Fruit fly (Drosophila melanogaster) whole organism, embryonic: ENCODE results near the gene CG10019.

Source experiments
- Adf1 ChIP-seq: fragments of 200-800 bp; sonication (Bioruptor generic); IDR thresholded peaks from 2 replicates; pipeline ENCODE4 v1.3.6; 2022; ENCODE audit warnings: missing biosample characterization, missing genetic modification characterization
- CG10147 ChIP-seq: fragments of 200-800 bp; sonication (Bioruptor generic); optimal IDR thresholded peaks from 2 replicates; lab custom pipeline; 2019; ENCODE audit warnings: missing biosample characterization, mild to moderate bottlenecking, missing genetic modification characterization, moderate library complexity
- CG11247 ChIP-seq: fragments of 200-800 bp; sonication (Bioruptor generic); IDR thresholded peaks from 2 replicates; pipeline ENCODE4 v1.3.6; 2022; ENCODE audit warnings: missing biosample characterization, missing genetic modification characterization
- CG13123 ChIP-seq: fragments of 200-800 bp; sonication (Bioruptor generic); optimal IDR thresholded peaks from 2 replicates; lab custom pipeline; 2016; ENCODE audit warnings: missing biosample characterization, missing genetic modification characterization
- CG14860 ChIP-seq: fragments of 200-800 bp; sonication (Bioruptor generic); IDR thresholded peaks from 3 replicates; pipeline ENCODE4 v1.3.6; 2022; ENCODE audit warnings: missing biosample characterization, missing genetic modification characterization; ENCODE audit not compliant: partially characterized antibody
- CG31224 ChIP-seq: fragments of 200-800 bp; sonication (Bioruptor generic); IDR thresholded peaks from 2 replicates; pipeline ENCODE4 v1.3.6; 2022; ENCODE audit warnings: missing biosample characterization, missing genetic modification characterization
- CG3163 ChIP-seq: fragments of 200-800 bp; sonication (Bioruptor generic); optimal IDR thresholded peaks from 3 replicates; lab custom pipeline; 2016; ENCODE audit warnings: missing biosample characterization, missing genetic modification characterization
- CG3995 ChIP-seq: fragments of 200-800 bp; sonication (Bioruptor generic); optimal IDR thresholded peaks from 3 replicates; lab custom pipeline; 2016; ENCODE audit warnings: missing biosample characterization, missing genetic modification characterization
- CG42726 ChIP-seq: fragments of 200-800 bp; sonication (Bioruptor generic); IDR thresholded peaks from 2 replicates; pipeline ENCODE4 v1.3.6; 2022; ENCODE audit warnings: missing biosample characterization, missing genetic modification characterization; ENCODE audit not compliant: partially characterized antibody
- CG6175 ChIP-seq: fragments of 200-800 bp; sonication (Bioruptor generic); IDR thresholded peaks from 3 replicates; pipeline ENCODE4 v1.3.6; 2022; ENCODE audit warnings: missing biosample characterization, missing genetic modification characterization
- CG8944 ChIP-seq: fragments of 200-800 bp; sonication (Bioruptor generic); optimal IDR thresholded peaks from 3 replicates; lab custom pipeline; 2016; ENCODE audit warnings: missing biosample characterization, missing genetic modification characterization
- D19A ChIP-seq: fragments of 200-800 bp; optimal IDR thresholded peaks from 3 replicates; lab custom pipeline; 2019; ENCODE audit warnings: missing biosample characterization, mild to moderate bottlenecking, missing genetic modification characterization, moderate library complexity
- Deaf1 ChIP-seq: fragments of 200-800 bp; optimal IDR thresholded peaks from 3 replicates; lab custom pipeline; 2019; ENCODE audit warnings: missing biosample characterization, mild to moderate bottlenecking, missing genetic modification characterization, moderate library complexity
- Dfd ChIP-seq, 2 experiments: fragments of >200 bp; optimal IDR thresholded peaks; 2 replicates each; lab custom pipeline; 2017; ENCODE audit warnings: missing biosample characterization in 2 of 2, missing genetic modification characterization in 2 of 2
- Dip2 ChIP-seq: fragments of 200-800 bp; sonication (Bioruptor generic); IDR thresholded peaks from 2 replicates; pipeline ENCODE4 v1.3.6; 2022; ENCODE audit warnings: missing biosample characterization, missing genetic modification characterization
- E2f2 ChIP-seq: fragments of 200-800 bp; sonication (Bioruptor generic); IDR thresholded peaks from 2 replicates; pipeline ENCODE4 v1.3.6; 2022; ENCODE audit warnings: missing biosample characterization, missing genetic modification characterization
- Gsc ChIP-seq: fragments of 200-800 bp; sonication (Bioruptor generic); IDR thresholded peaks from 2 replicates; pipeline ENCODE4 v1.3.6; 2022; ENCODE audit warnings: missing biosample characterization, missing genetic modification characterization
- HHEX ChIP-seq: fragments of 200-800 bp; sonication (Bioruptor generic); optimal IDR thresholded peaks from 3 replicates; lab custom pipeline; 2017; ENCODE audit warnings: missing biosample characterization, mild to moderate bottlenecking, missing genetic modification characterization, missing genetic modification reagents
- HLH54F ChIP-seq: fragments of 200-800 bp; sonication (Bioruptor generic); optimal IDR thresholded peaks from 3 replicates; lab custom pipeline; 2016; ENCODE audit warnings: missing biosample characterization, missing genetic modification characterization
- Hr39 ChIP-seq: fragments of >200 bp; optimal IDR thresholded peaks from 2 replicates; lab custom pipeline; 2017
- NK7.1 ChIP-seq: fragments of 200-800 bp; sonication (Bioruptor generic); optimal IDR thresholded peaks from 3 replicates; lab custom pipeline; 2016; ENCODE audit warnings: missing biosample characterization, missing genetic modification characterization
- Nf-YB ChIP-seq: fragments of 200-800 bp; sonication (Bioruptor generic); optimal IDR thresholded peaks from 3 replicates; lab custom pipeline; 2019; ENCODE audit warnings: missing biosample characterization, mild to moderate bottlenecking, missing genetic modification characterization, moderate library complexity
- NfI ChIP-seq: fragments of 200-800 bp; sonication (Bioruptor generic); optimal IDR thresholded peaks from 3 replicates; lab custom pipeline; 2018; ENCODE audit warnings: missing biosample characterization, mild to moderate bottlenecking, missing genetic modification characterization, moderate library complexity
- Pdp1 ChIP-seq, 2 experiments: fragments of 200-800 bp; sonication (Bioruptor generic); optimal IDR thresholded peaks; 3 replicates each; lab custom pipeline; 2016; ENCODE audit warnings: missing biosample characterization in 2 of 2, missing genetic modification characterization in 2 of 2, mild to moderate bottlenecking in 1 of 2, moderate library complexity in 1 of 2
- Trl ChIP-seq, 3 experiments: fragments of >200 bp in 2 of 3; fragments of 200-800 bp in 1 of 3; sonication (Bioruptor generic) in 1 of 3; optimal IDR thresholded peaks; 2 replicates in 1 of 3; 3 replicates in 2 of 3; lab custom pipeline; 2016 to 2017; ENCODE audit warnings: missing biosample characterization in 1 of 3, missing genetic modification characterization in 1 of 3
- abd-A ChIP-seq: fragments of 200-800 bp; sonication (Bioruptor generic); optimal IDR thresholded peaks from 3 replicates; lab custom pipeline; 2019; ENCODE audit warnings: missing biosample characterization, mild to moderate bottlenecking, missing genetic modification characterization, moderate library complexity
- amos ChIP-seq: fragments of 200-800 bp; sonication (Bioruptor generic); IDR thresholded peaks from 2 replicates; pipeline ENCODE4 v1.3.6; 2022; ENCODE audit warnings: missing biosample characterization, missing genetic modification characterization; ENCODE audit not compliant: partially characterized antibody
- ase ChIP-seq: fragments of 200-800 bp; sonication (Bioruptor generic); IDR thresholded peaks from 3 replicates; pipeline ENCODE4 v1.3.6; 2022; ENCODE audit warnings: missing biosample characterization, missing genetic modification characterization
- az2 ChIP-seq: fragments of 200-800 bp; sonication (Bioruptor generic); optimal IDR thresholded peaks from 3 replicates; lab custom pipeline; 2016; ENCODE audit warnings: missing biosample characterization, missing genetic modification characterization
- chinmo ChIP-seq: fragments of 200-800 bp; sonication (Bioruptor generic); IDR thresholded peaks from 4 replicates; pipeline ENCODE4 v1.3.6; 2022; ENCODE audit warnings: missing biosample characterization, missing genetic modification characterization; ENCODE audit not compliant: partially characterized antibody
- crc ChIP-seq: fragments of 200-800 bp; sonication (Bioruptor generic); optimal IDR thresholded peaks from 2 replicates; lab custom pipeline; 2016; ENCODE audit warnings: missing biosample characterization, missing genetic modification characterization
- emc ChIP-seq: fragments of 200-800 bp; sonication (Bioruptor generic); optimal IDR thresholded peaks from 2 replicates; lab custom pipeline; 2016; ENCODE audit warnings: missing biosample characterization, missing genetic modification characterization
- ewg ChIP-seq: fragments of 200-800 bp; sonication (Bioruptor generic); optimal IDR thresholded peaks from 3 replicates; lab custom pipeline; 2017; ENCODE audit warnings: mild to moderate bottlenecking, missing biosample characterization, missing genetic modification reagents, missing genetic modification characterization
- eyg ChIP-seq: fragments of 200-800 bp; sonication (Bioruptor generic); optimal IDR thresholded peaks from 3 replicates; lab custom pipeline; 2016; ENCODE audit warnings: missing biosample characterization, missing genetic modification characterization
- gce ChIP-seq: fragments of 200-800 bp; sonication (Bioruptor generic); IDR thresholded peaks from 3 replicates; pipeline ENCODE4 v1.3.6; 2022; ENCODE audit warnings: missing biosample characterization, missing genetic modification characterization
- gsb-n ChIP-seq: fragments of 200-800 bp; sonication (Bioruptor generic); optimal IDR thresholded peaks from 3 replicates; lab custom pipeline; 2018; ENCODE audit warnings: missing biosample characterization, mild to moderate bottlenecking, missing genetic modification characterization
- hbn ChIP-seq: fragments of 200-800 bp; sonication (Bioruptor generic); IDR thresholded peaks from 2 replicates; pipeline ENCODE4 v1.3.6; 2022; ENCODE audit warnings: missing biosample characterization, missing genetic modification characterization; ENCODE audit not compliant: partially characterized antibody
- inv ChIP-seq: fragments of 200-800 bp; sonication (Bioruptor generic); IDR thresholded peaks from 2 replicates; pipeline ENCODE4 v1.3.6; 2022; ENCODE audit warnings: missing biosample characterization, missing genetic modification characterization; ENCODE audit not compliant: partially characterized antibody
- nerfin-2 ChIP-seq: fragments of 200-800 bp; sonication (Bioruptor generic); IDR thresholded peaks from 2 replicates; pipeline ENCODE4 v1.3.6; 2022; ENCODE audit warnings: missing biosample characterization, missing genetic modification characterization; ENCODE audit not compliant: partially characterized antibody
- odd ChIP-seq: fragments of 200-800 bp; sonication (Bioruptor generic); optimal IDR thresholded peaks from 2 replicates; lab custom pipeline; 2017; ENCODE audit warnings: missing biosample characterization, mild to moderate bottlenecking, missing genetic modification characterization
- pan ChIP-seq, 4 experiments: fragments of >200 bp in 3 of 4; fragments of 200-800 bp in 1 of 4; sonication (Bioruptor generic) in 1 of 4; optimal IDR thresholded peaks in 3 of 4; IDR thresholded peaks in 1 of 4; 2 replicates each; pipeline versions ENCODE4 v1.3.6 to Lab custom; 2017 to 2022; ENCODE audit warnings: missing biosample characterization in 2 of 4, missing genetic modification characterization in 2 of 4, mixed read lengths in 1 of 4
- psq ChIP-seq: fragments of 200-800 bp; sonication (Bioruptor generic); optimal IDR thresholded peaks from 2 replicates; lab custom pipeline; 2017; ENCODE audit warnings: missing biosample characterization, missing genetic modification characterization
- rib ChIP-seq: fragments of 200-800 bp; sonication (Bioruptor generic); IDR thresholded peaks from 2 replicates; pipeline ENCODE4 v1.3.6; 2022; ENCODE audit warnings: missing biosample characterization, missing genetic modification characterization
- scrt ChIP-seq: fragments of 200-800 bp; sonication (Bioruptor generic); optimal IDR thresholded peaks from 2 replicates; lab custom pipeline; 2018; ENCODE audit warnings: missing biosample characterization, mild to moderate bottlenecking, missing genetic modification characterization, moderate library complexity
- sqz ChIP-seq: fragments of 200-800 bp; sonication (Bioruptor generic); optimal IDR thresholded peaks from 3 replicates; lab custom pipeline; 2018; ENCODE audit warnings: missing biosample characterization, mild to moderate bottlenecking, missing genetic modification characterization
- vvl ChIP-seq: fragments of 200-800 bp; sonication (Bioruptor generic); IDR thresholded peaks from 2 replicates; pipeline ENCODE4 v1.3.6; 2022; ENCODE audit warnings: missing biosample characterization, missing genetic modification characterization

The CG10019 gene

DNA sequence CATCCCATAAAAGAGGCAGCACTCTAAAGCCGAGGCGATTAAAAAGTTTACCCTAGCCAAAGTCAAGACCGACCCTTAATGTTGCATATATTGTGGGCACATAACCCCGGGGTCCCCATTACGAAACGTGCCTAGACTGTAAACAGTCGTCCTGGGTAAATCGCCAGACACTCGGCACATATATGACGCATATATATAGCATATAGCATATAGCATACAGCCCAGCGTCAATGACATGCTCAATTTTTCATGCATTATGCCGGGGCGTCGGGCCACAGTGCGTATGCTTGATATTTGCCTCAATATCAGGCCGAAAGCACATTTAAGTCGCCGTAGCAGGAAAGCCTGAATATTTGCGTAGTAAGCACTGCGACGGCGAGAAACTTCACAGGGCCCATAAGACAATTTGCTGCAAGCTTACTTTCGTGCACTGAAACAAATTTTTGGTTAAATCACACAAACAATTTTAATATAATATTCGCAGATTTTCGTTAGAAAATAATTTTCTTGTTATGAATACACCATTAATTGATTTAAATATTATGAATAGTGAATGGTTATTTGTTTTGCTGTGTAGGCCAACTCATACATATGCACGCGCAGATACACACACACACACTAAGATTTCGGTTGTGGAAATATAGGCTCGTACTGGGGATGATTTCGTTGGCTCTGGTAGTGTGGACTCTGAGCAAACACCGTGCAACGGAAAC is 24.7 kb downstream of the CG10019 start (continued):
- TF ChIP-seq gsb-n (tag; lab: Kevin White, UChicago) (no peak), amos (GFP tag; lab: Robert Waterston, UW) (no peak)

DNA sequence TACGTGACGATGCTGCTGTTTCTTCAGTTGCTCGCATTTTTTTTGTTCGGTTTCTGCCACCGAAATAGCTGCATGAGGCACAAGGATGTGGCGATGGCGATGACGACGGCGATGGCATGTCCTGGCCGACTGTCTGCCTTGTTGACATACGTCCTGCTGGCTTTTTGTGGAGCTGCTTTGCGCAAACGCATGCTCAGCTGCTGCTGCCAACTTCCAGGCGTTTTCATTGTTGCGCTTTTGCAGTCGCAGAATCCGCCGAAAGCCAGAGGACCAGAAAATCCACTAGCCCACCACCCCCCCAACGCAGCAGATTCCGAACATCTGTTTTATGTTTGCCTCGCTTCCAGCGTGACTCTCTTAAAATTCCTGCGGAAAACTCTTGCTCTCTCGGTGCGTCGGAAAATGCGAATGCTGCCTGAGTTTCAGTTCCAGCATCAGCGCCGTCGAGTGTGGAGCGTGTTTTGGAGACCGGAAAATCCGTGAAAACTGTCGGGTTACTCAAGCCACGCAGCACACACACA is 26.6 kb downstream of the CG10019 start, which contains the start of gene CG43707:
TSS of gene CG43707 (plus strand) at position 426 of the 521 bp plus-strand sequence.
- TF ChIP-seq CG11247 (GFP tag; lab: Robert Waterston, UW) (no peak), CG13123 (GFP tag; lab: Kevin White, UChicago) (no peak), HLH54F (no peak), eyg (GFP tag; lab: Kevin White, UChicago) (no peak), vvl (no peak), CG31224 (GFP tag; lab: Robert Waterston, UW) (no peak), sqz (GFP tag; lab: Kevin White, UChicago) (no peak), NK7.1 (GFP tag; lab: Kevin White, UChicago) (no peak), Gsc (GFP tag; lab: Robert Waterston, UW) (no peak), D19A (tag; lab: Kevin White, UChicago) (no peak), NfI (GFP tag; lab: Kevin White, UChicago) (no peak), amos (GFP tag; lab: Robert Waterston, UW) (0 out of 2 replicates have a peak, but pooled peaks have one; percentile 7), CG6175 (GFP tag; lab: Robert Waterston, UW) (no peak), HHEX (GFP tag; lab: Kevin White, UChicago) (no peak), CG14860 (no peak), CG8944 (GFP tag; lab: Kevin White, UChicago) (no peak), pan (optimal IDR thresholded peaks at IDR 0.05; lab: Kevin White, UChicago) (no peak), pan (GFP tag; optimal IDR thresholded peaks at IDR 0.05 in 1 of 2, IDR thresholded peaks at IDR 0.05 in 1 of 2) (peak in 1 of 2 experiments; percentile 13), Nf-YB (GFP tag; lab: Kevin White, UChicago) (no peak), abd-A (no peak), chinmo (GFP tag; lab: Robert Waterston, UW) (0 out of 4 replicates have a peak, but pooled peaks have one; percentile 69), CG42726 (GFP tag; lab: Robert Waterston, UW) (no peak), psq (no peak), Hr39 (lab: Kevin White, UChicago) (no peak), Deaf1 (tag; lab: Kevin White, UChicago) (peak; percentile 55), Dip2 (no peak), Dfd (GFP tag; optimal IDR thresholded peaks at IDR 0.05; lab: Kevin White, UChicago) (no peak), inv (GFP tag; lab: Robert Waterston, UW) (no peak), Adf1 (GFP tag; lab: Robert Waterston, UW) (peak; percentile 26; the same call in 1 of the 2 replicates), az2 (GFP tag; lab: Kevin White, UChicago) (no peak), crc (GFP tag; lab: Kevin White, UChicago) (no peak), E2f2 (GFP tag; lab: Robert Waterston, UW) (no peak), Trl (optimal IDR thresholded peaks at IDR 0.05; lab: Kevin White, UChicago) (peak in 1 of 2 experiments; percentile 17), Trl (GFP tag; optimal IDR thresholded peaks at IDR 0.05; lab: Kevin White, UChicago) (no peak), rib (no peak), nerfin-2 (no peak), CG3995 (GFP tag; lab: Kevin White, UChicago) (no peak), hbn (no peak), gce (GFP tag; lab: Robert Waterston, UW) (no peak), ewg (GFP tag; lab: Kevin White, UChicago) (peak; percentile 51), CG3163 (peak; percentile 64), scrt (GFP tag; lab: Kevin White, UChicago) (peak; percentile 67), ase (GFP tag; lab: Robert Waterston, UW) (no peak), emc (GFP tag; lab: Kevin White, UChicago) (no peak), CG10147 (GFP tag; lab: Kevin White, UChicago) (no peak), odd (GFP tag; lab: Kevin White, UChicago) (no peak), Pdp1 (GFP tag; optimal IDR thresholded peaks at IDR 0.05; lab: Kevin White, UChicago) (no peak)
